Worm (Caenorhabditis elegans) whole organism, L2 larva: ENCODE results near the gene K09H11.11.

Experiments used
- C34F6.9 ChIP-seq: fragments of 150-350 bp; optimal IDR thresholded peaks from 2 replicates; lab custom pipeline; 2014; ENCODE audit warnings: missing biosample characterization, missing genetic modification characterization
- F13H6.1 ChIP-seq: sonication (generic microtip); optimal IDR thresholded peaks from 2 replicates; lab custom pipeline; 2016; ENCODE audit warnings: missing genetic modification characterization, missing compliant biosample characterization
- R02D3.7 ChIP-seq: fragments of 150-350 bp; optimal IDR thresholded peaks from 2 replicates; lab custom pipeline; 2014; ENCODE audit warnings: missing biosample characterization, missing genetic modification characterization
- Y55F3AM.14 ChIP-seq: fragments of 200-800 bp; sonication (Bioruptor generic); optimal IDR thresholded peaks from 2 replicates; lab custom pipeline; 2018; ENCODE audit warnings: mild to moderate bottlenecking, missing genetic modification characterization, missing compliant biosample characterization
- ZK546.5 ChIP-seq: sonication (generic microtip); optimal IDR thresholded peaks from 2 replicates; lab custom pipeline; 2017; ENCODE audit warnings: missing biosample characterization, missing genetic modification characterization
- alr-1 ChIP-seq: fragments of 150-350 bp; optimal IDR thresholded peaks from 2 replicates; lab custom pipeline; 2014; ENCODE audit warnings: missing biosample characterization, missing genetic modification characterization
- ama-1 ChIP-seq: fragments of 150-350 bp; optimal IDR thresholded peaks from 2 replicates; lab custom pipeline; 2018; ENCODE audit warnings: inconsistent platforms
- blmp-1 ChIP-seq: sonication (generic microtip); optimal IDR thresholded peaks from 2 replicates; lab custom pipeline; 2017; ENCODE audit warnings: missing genetic modification characterization, mild to moderate bottlenecking, missing compliant biosample characterization, antibody characterized with exemption, moderate library complexity; ENCODE audit not compliant: insufficient read depth
- ceh-16 ChIP-seq: fragments of 150-350 bp; optimal IDR thresholded peaks from 2 replicates; lab custom pipeline; 2014; ENCODE audit warnings: missing biosample characterization, missing genetic modification characterization
- ceh-82 ChIP-seq: fragments of 150-350 bp; optimal IDR thresholded peaks from 2 replicates; lab custom pipeline; 2014; ENCODE audit warnings: missing biosample characterization, missing genetic modification characterization
- crh-2 ChIP-seq: sonication (generic microtip); optimal IDR thresholded peaks from 2 replicates; lab custom pipeline; 2017; ENCODE audit warnings: missing biosample characterization, missing genetic modification characterization
- dmd-4 ChIP-seq: sonication (generic microtip); optimal IDR thresholded peaks from 2 replicates; lab custom pipeline; 2017; ENCODE audit warnings: missing biosample characterization, missing genetic modification characterization
- egl-27 ChIP-seq: sonication (generic microtip); optimal IDR thresholded peaks from 3 replicates; lab custom pipeline; 2017; ENCODE audit warnings: missing biosample characterization, missing genetic modification reagents, missing genetic modification characterization
- elt-3 ChIP-seq: sonication (generic microtip); optimal IDR thresholded peaks from 2 replicates; lab custom pipeline; 2017; ENCODE audit warnings: missing biosample characterization, missing genetic modification characterization
- fos-1 ChIP-seq: fragments of 150-350 bp; optimal IDR thresholded peaks from 2 replicates; lab custom pipeline; 2014; ENCODE audit warnings: missing biosample characterization, missing genetic modification characterization
- gmeb-1 ChIP-seq: fragments of 150-350 bp; optimal IDR thresholded peaks from 2 replicates; lab custom pipeline; 2014; ENCODE audit warnings: missing biosample characterization, missing genetic modification characterization
- lin-11 ChIP-seq: fragments of 150-350 bp; sonication (generic microtip); optimal IDR thresholded peaks from 2 replicates; lab custom pipeline; 2014; ENCODE audit warnings: missing biosample characterization, missing genetic modification characterization, inconsistent platforms, mixed read lengths
- lin-13 ChIP-seq: fragments of 150-350 bp; optimal IDR thresholded peaks from 2 replicates; lab custom pipeline; 2014; ENCODE audit warnings: missing biosample characterization, missing genetic modification reagents, missing genetic modification characterization
- lin-39 ChIP-seq: fragments of 150-350 bp; optimal IDR thresholded peaks from 2 replicates; lab custom pipeline; 2014; ENCODE audit warnings: missing biosample characterization, missing genetic modification reagents, missing genetic modification characterization
- lsy-2 ChIP-seq, 2 experiments: fragments of 150-350 bp in 1 of 2; sonication (generic microtip) in 1 of 2; optimal IDR thresholded peaks; 2 replicates each; lab custom pipeline; 2014 to 2017; ENCODE audit warnings: missing biosample characterization in 2 of 2, missing genetic modification characterization in 2 of 2
- mbf-1 ChIP-seq: sonication (generic microtip); optimal IDR thresholded peaks from 2 replicates; lab custom pipeline; 2017; ENCODE audit warnings: missing biosample characterization, missing genetic modification characterization
- mdl-1 ChIP-seq, 2 experiments: fragments of 150-350 bp in 1 of 2; sonication (generic microtip) in 1 of 2; optimal IDR thresholded peaks; 2 replicates each; lab custom pipeline; 2017; ENCODE audit warnings: missing biosample characterization in 2 of 2, missing genetic modification characterization in 2 of 2
- nhr-11 ChIP-seq: fragments of 150-350 bp; optimal IDR thresholded peaks from 2 replicates; lab custom pipeline; 2014; ENCODE audit warnings: missing biosample characterization, missing genetic modification characterization
- nhr-12 ChIP-seq: fragments of 150-350 bp; optimal IDR thresholded peaks from 2 replicates; lab custom pipeline; 2014; ENCODE audit warnings: missing biosample characterization, missing genetic modification characterization
- nhr-129 ChIP-seq: fragments of 150-350 bp; optimal IDR thresholded peaks from 2 replicates; lab custom pipeline; 2014; ENCODE audit warnings: missing biosample characterization, missing genetic modification characterization
- nhr-21 ChIP-seq: fragments of 150-350 bp; optimal IDR thresholded peaks from 2 replicates; lab custom pipeline; 2014; ENCODE audit warnings: missing biosample characterization, missing genetic modification characterization
- nhr-23 ChIP-seq: fragments of 150-350 bp; optimal IDR thresholded peaks from 2 replicates; lab custom pipeline; 2014; ENCODE audit warnings: missing biosample characterization, missing genetic modification reagents, missing genetic modification characterization
- peb-1 ChIP-seq: fragments of 150-350 bp; optimal IDR thresholded peaks from 2 replicates; lab custom pipeline; 2014; ENCODE audit warnings: missing biosample characterization, missing genetic modification characterization
- sem-4 ChIP-seq: fragments of 150-350 bp; optimal IDR thresholded peaks from 2 replicates; lab custom pipeline; 2014; ENCODE audit warnings: missing biosample characterization, missing genetic modification reagents, missing genetic modification characterization
- sma-3 ChIP-seq: sonication (generic microtip); optimal IDR thresholded peaks from 2 replicates; lab custom pipeline; 2016; ENCODE audit warnings: missing genetic modification reagents, missing genetic modification characterization, missing compliant biosample characterization
- sma-9 ChIP-seq, 2 experiments: fragments of 150-350 bp in 1 of 2; sonication (generic microtip) in 1 of 2; optimal IDR thresholded peaks; 2 replicates each; lab custom pipeline; 2014 to 2016; ENCODE audit warnings: missing genetic modification characterization in 2 of 2, mild to moderate bottlenecking in 1 of 2, missing biosample characterization in 1 of 2, missing compliant biosample characterization in 1 of 2, missing genetic modification reagents in 1 of 2, moderate library complexity in 1 of 2
- snpc-4 ChIP-seq: fragments of 150-350 bp; optimal IDR thresholded peaks from 2 replicates; lab custom pipeline; 2014; ENCODE audit warnings: missing biosample characterization, missing genetic modification characterization
- unc-39 ChIP-seq: fragments of 150-350 bp; optimal IDR thresholded peaks from 2 replicates; lab custom pipeline; 2014; ENCODE audit warnings: missing biosample characterization, missing genetic modification characterization
- unc-55 ChIP-seq: fragments of 150-350 bp; sonication (generic microtip); optimal IDR thresholded peaks from 3 replicates; lab custom pipeline; 2014; ENCODE audit warnings: missing biosample characterization, missing genetic modification reagents, missing genetic modification characterization
- zag-1 ChIP-seq: fragments of 150-350 bp; optimal IDR thresholded peaks from 2 replicates; lab custom pipeline; 2014; ENCODE audit warnings: missing biosample characterization, missing genetic modification characterization
- ztf-1 ChIP-seq: fragments of 200-800 bp; sonication (Bioruptor generic); conservative IDR thresholded peaks from 2 replicates; pipeline ENCODE4 v1.3.6; 2022; ENCODE audit warnings: missing genetic modification characterization, missing compliant biosample characterization
- ztf-11 ChIP-seq: sonication (generic microtip); optimal IDR thresholded peaks from 2 replicates; lab custom pipeline; 2017; ENCODE audit warnings: missing biosample characterization, missing genetic modification characterization

The K09H11.11 gene

ce11 chrV:5730783-5731182 lies 24.3 kb downstream of the K09H11.11 start, which contains the start of gene K09H11.15:
TSS of gene K09H11.15 (minus strand) at chrV:5730883.
- TF ChIP-seq unc-55 (no peak), Y55F3AM.14 (GFP tag; lab: Kevin White, UChicago) (no peak), nhr-23 (tag; lab: Kevin White, UChicago) (no peak), F13H6.1 (tag; lab: Kevin White, UChicago) (no peak), blmp-1 (tag; lab: Kevin White, UChicago) (no peak), mdl-1 (tag; optimal IDR thresholded peaks at IDR 0.05; lab: Kevin White, UChicago) (no peak), ZK546.5 (tag; lab: Kevin White, UChicago) (no peak)

ce11 chrV:5726463-5726862 lies 28.6 kb downstream of the K09H11.11 start, which contains the start of gene K09H11.4:
TSS of gene K09H11.4 (minus strand) at chrV:5726563.
- TF ChIP-seq ztf-1 = no peak
- no peak for TF ChIP-seq nhr-129 (tag; lab: Kevin White, UChicago)
- no peak for TF ChIP-seq ama-1 (lab: Kevin White, UChicago)
- no peak for TF ChIP-seq ceh-16 (tag; lab: Kevin White, UChicago)

ce11 chrV:5724395-5724794 lies 30.7 kb downstream of the K09H11.11 start:
- TF ChIP-seq alr-1 (tag; lab: Kevin White, UChicago) (no peak), blmp-1 (tag; lab: Kevin White, UChicago) (no peak), nhr-21 (tag; lab: Kevin White, UChicago) (no peak), nhr-129 (tag; lab: Kevin White, UChicago) (no peak)

ce11 chrV:5722093-5722492 lies 33.0 kb downstream of the K09H11.11 start:
- TF ChIP-seq dmd-4 = no peak
- TF ChIP-seq lsy-2 (tag; optimal IDR thresholded peaks at IDR 0.05; lab: Kevin White, UChicago) = no peak
- no peak for TF ChIP-seq fos-1
- TF ChIP-seq, all 48 proteins: peak for 0

ce11 chrV:5717237-5717935 lies 37.7 kb downstream of the K09H11.11 start, which contains the start of gene rga-3:
TSS of gene rga-3 (plus strand) at chrV:5717885.
- TF ChIP-seq ztf-11 (no peak), sma-3 (no peak), lin-11 (no peak), crh-2 (no peak), unc-39 (tag; lab: Kevin White, UChicago) (no peak), lin-39 (tag; lab: Kevin White, UChicago) (no peak), nhr-21 (tag; lab: Kevin White, UChicago) (no peak), nhr-12 (no peak), gmeb-1 (tag; lab: Kevin White, UChicago) (no peak), sem-4 (tag; lab: Kevin White, UChicago) (no peak), R02D3.7 (tag; lab: Kevin White, UChicago) (no peak), peb-1 (tag; lab: Kevin White, UChicago) (no peak), ceh-16 (tag; lab: Kevin White, UChicago) (no peak), lin-13 (GFP tag; lab: Kevin White, UChicago) (no peak), nhr-129 (tag; lab: Kevin White, UChicago) (no peak)

ce11 chrV:5716508-5716907 lies 38.5 kb downstream of the K09H11.11 start, which contains the start of gene K09H11.9:
TSS of gene K09H11.9 (minus strand) at chrV:5716608.
- no peak for TF ChIP-seq alr-1 (tag; lab: Kevin White, UChicago)
- no peak for TF ChIP-seq elt-3 (tag; lab: Kevin White, UChicago)
- TF ChIP-seq zag-1 (tag; lab: Kevin White, UChicago) = no peak
- TF ChIP-seq nhr-21 (tag; lab: Kevin White, UChicago) = no peak
- no peak for TF ChIP-seq peb-1 (tag; lab: Kevin White, UChicago)
- no peak for TF ChIP-seq lin-13 (GFP tag; lab: Kevin White, UChicago)
- TF ChIP-seq mbf-1 (tag; lab: Kevin White, UChicago) = no peak
- no peak for TF ChIP-seq dmd-4
- TF ChIP-seq egl-27 (tag; lab: Kevin White, UChicago) = no peak
- no peak for TF ChIP-seq C34F6.9 (tag; lab: Kevin White, UChicago)
- TF ChIP-seq R02D3.7 (tag; lab: Kevin White, UChicago) = no peak
- TF ChIP-seq ceh-82 = no peak
- no peak for TF ChIP-seq crh-2
- TF ChIP-seq sma-9 (GFP tag; optimal IDR thresholded peaks at IDR 0.05; lab: Kevin White, UChicago) = no peak
- no peak for TF ChIP-seq sma-9 (tag; optimal IDR thresholded peaks at IDR 0.05; lab: Kevin White, UChicago)
- TF ChIP-seq ztf-11 = no peak
- TF ChIP-seq snpc-4 (tag; lab: Kevin White, UChicago) = no peak
- no peak for TF ChIP-seq nhr-11 (tag; lab: Kevin White, UChicago)
- no peak for TF ChIP-seq lsy-2 (tag; optimal IDR thresholded peaks at IDR 0.05; lab: Kevin White, UChicago)
- no peak for TF ChIP-seq unc-39 (tag; lab: Kevin White, UChicago)
- TF ChIP-seq, all 48 proteins: peak for 0
